Fruit fly (Drosophila melanogaster) whole organism, embryonic: ENCODE results near the gene CG7183.
A peak's percentile ranks its signal among the peaks of the same experiment; 100 is the strongest.

Source experiments
- Atf-2 ChIP-seq: fragments of 200-800 bp; sonication (Bioruptor generic); optimal IDR thresholded peaks from 2 replicates; lab custom pipeline; 2016; ENCODE audit warnings: missing biosample characterization, missing genetic modification characterization
- CG10654 ChIP-seq: fragments of 200-800 bp; sonication (Bioruptor generic); optimal IDR thresholded peaks from 2 replicates; lab custom pipeline; 2016; ENCODE audit warnings: missing biosample characterization, missing genetic modification characterization
- CG11560 ChIP-seq: fragments of 200-800 bp; sonication (Bioruptor generic); IDR thresholded peaks from 3 replicates; pipeline ENCODE4 v1.3.6; 2022; ENCODE audit warnings: missing biosample characterization, missing genetic modification characterization
- CG12104 ChIP-seq: fragments of 200-800 bp; sonication (Bioruptor generic); optimal IDR thresholded peaks from 3 replicates; lab custom pipeline; 2016; ENCODE audit warnings: missing biosample characterization, missing genetic modification characterization
- CG15073 ChIP-seq: fragments of 200-800 bp; sonication (Bioruptor generic); optimal IDR thresholded peaks from 2 replicates; lab custom pipeline; 2016; ENCODE audit warnings: missing biosample characterization, missing genetic modification characterization
- CG15696 ChIP-seq: fragments of 200-800 bp; sonication (Bioruptor generic); optimal IDR thresholded peaks from 2 replicates; lab custom pipeline; 2019; ENCODE audit warnings: missing biosample characterization, mild to moderate bottlenecking, missing genetic modification characterization, moderate library complexity
- CG17385 ChIP-seq: fragments of 200-800 bp; sonication (Bioruptor generic); optimal IDR thresholded peaks from 3 replicates; lab custom pipeline; 2018; ENCODE audit warnings: missing biosample characterization, mild to moderate bottlenecking, missing genetic modification characterization
- CG1832 ChIP-seq: fragments of 200-800 bp; sonication (Bioruptor generic); optimal IDR thresholded peaks from 2 replicates; lab custom pipeline; 2017; ENCODE audit warnings: missing biosample characterization, mild to moderate bottlenecking, missing genetic modification characterization, inconsistent platforms
- CG18619 ChIP-seq: fragments of 200-800 bp; sonication (Bioruptor generic); optimal IDR thresholded peaks from 3 replicates; lab custom pipeline; 2017; ENCODE audit warnings: missing biosample characterization, mild to moderate bottlenecking, missing genetic modification characterization
- CG2202 ChIP-seq: fragments of 200-800 bp; sonication (Bioruptor generic); optimal IDR thresholded peaks from 2 replicates; lab custom pipeline; 2018; ENCODE audit warnings: missing biosample characterization, mild to moderate bottlenecking, missing genetic modification characterization
- CG4707 ChIP-seq: fragments of 200-800 bp; sonication (Bioruptor generic); optimal IDR thresholded peaks from 2 replicates; lab custom pipeline; 2018; ENCODE audit warnings: missing biosample characterization, mild to moderate bottlenecking, missing genetic modification characterization, moderate library complexity
- CG5180 ChIP-seq: fragments of 200-800 bp; sonication (Bioruptor generic); optimal IDR thresholded peaks from 3 replicates; lab custom pipeline; 2017; ENCODE audit warnings: missing biosample characterization, missing genetic modification characterization, mild to moderate bottlenecking, moderate library complexity, missing genetic modification reagents
- CG5953 ChIP-seq: fragments of 200-800 bp; sonication (Bioruptor generic); IDR thresholded peaks from 2 replicates; pipeline ENCODE4 v1.3.6; 2022; ENCODE audit warnings: missing biosample characterization, missing genetic modification characterization
- CG6765 ChIP-seq: fragments of 200-800 bp; sonication (Bioruptor generic); optimal IDR thresholded peaks from 3 replicates; lab custom pipeline; 2017; ENCODE audit warnings: missing biosample characterization, mild to moderate bottlenecking, missing genetic modification characterization
- CG7786 ChIP-seq: fragments of 200-800 bp; sonication (Bioruptor generic); optimal IDR thresholded peaks from 2 replicates; lab custom pipeline; 2016; ENCODE audit warnings: missing biosample characterization, missing genetic modification characterization
- CG8281 ChIP-seq: fragments of 200-800 bp; sonication (Bioruptor generic); optimal IDR thresholded peaks from 2 replicates; lab custom pipeline; 2018; ENCODE audit warnings: missing biosample characterization, mild to moderate bottlenecking, missing genetic modification characterization, moderate library complexity
- CkIIα-i1 ChIP-seq: fragments of 200-800 bp; sonication (Bioruptor generic); IDR thresholded peaks from 2 replicates; pipeline ENCODE4 v1.3.6; 2022; ENCODE audit warnings: missing biosample characterization, missing genetic modification characterization
- CrebB ChIP-seq: fragments of 200-800 bp; sonication (Bioruptor generic); optimal IDR thresholded peaks from 3 replicates; lab custom pipeline; 2018; ENCODE audit warnings: missing biosample characterization, mild to moderate bottlenecking, missing genetic modification characterization
- Dip2 ChIP-seq: fragments of 200-800 bp; sonication (Bioruptor generic); IDR thresholded peaks from 2 replicates; pipeline ENCODE4 v1.3.6; 2022; ENCODE audit warnings: missing biosample characterization, missing genetic modification characterization
- Doc2 ChIP-seq: fragments of 200-800 bp; sonication (Bioruptor generic); IDR thresholded peaks from 2 replicates; pipeline ENCODE4 v1.3.6; 2022; ENCODE audit warnings: missing biosample characterization, missing genetic modification characterization
- E2f1 ChIP-seq: fragments of 200-800 bp; sonication (Bioruptor generic); IDR thresholded peaks from 2 replicates; pipeline ENCODE4 v1.3.6; 2022; ENCODE audit warnings: missing biosample characterization, missing genetic modification characterization
- Ets97D ChIP-seq: fragments of 200-800 bp; sonication (Bioruptor generic); optimal IDR thresholded peaks from 3 replicates; lab custom pipeline; 2016; ENCODE audit warnings: missing biosample characterization, missing genetic modification characterization
- HmgZ ChIP-seq: fragments of 200-800 bp; sonication (Bioruptor generic); optimal IDR thresholded peaks from 2 replicates; lab custom pipeline; 2018; ENCODE audit warnings: missing biosample characterization, mild to moderate bottlenecking, missing genetic modification characterization
- MESR4 ChIP-seq: fragments of 200-800 bp; sonication (Bioruptor generic); optimal IDR thresholded peaks from 2 replicates; lab custom pipeline; 2018; ENCODE audit warnings: missing biosample characterization, mild to moderate bottlenecking, missing genetic modification characterization, moderate library complexity
- Meics ChIP-seq: fragments of 200-800 bp; sonication (Bioruptor generic); optimal IDR thresholded peaks from 2 replicates; lab custom pipeline; 2017; ENCODE audit warnings: missing biosample characterization, mild to moderate bottlenecking, missing genetic modification characterization
- Ravus ChIP-seq: fragments of 200-800 bp; sonication (Bioruptor generic); IDR thresholded peaks from 2 replicates; pipeline ENCODE4 v1.3.6; 2022; ENCODE audit warnings: missing biosample characterization, missing genetic modification characterization
- Sry-β ChIP-seq: fragments of 200-800 bp; sonication (Bioruptor generic); optimal IDR thresholded peaks from 2 replicates; lab custom pipeline; 2018; ENCODE audit warnings: missing biosample characterization, mild to moderate bottlenecking, missing genetic modification characterization, moderate library complexity
- Sry-δ ChIP-seq: fragments of 200-800 bp; sonication (Bioruptor generic); optimal IDR thresholded peaks from 2 replicates; lab custom pipeline; 2016; ENCODE audit warnings: missing biosample characterization, missing genetic modification characterization
- Xrp1 ChIP-seq: fragments of 200-800 bp; sonication (Bioruptor generic); IDR thresholded peaks from 2 replicates; pipeline ENCODE4 v1.3.6; 2022; ENCODE audit warnings: missing biosample characterization, missing genetic modification characterization
- ara ChIP-seq: fragments of 200-800 bp; sonication (Bioruptor generic); IDR thresholded peaks from 2 replicates; pipeline ENCODE4 v1.3.6; 2022; ENCODE audit warnings: missing biosample characterization, missing genetic modification characterization
- bsh ChIP-seq, 2 experiments: fragments of 200-800 bp; sonication (Bioruptor generic); optimal IDR thresholded peaks; 2 replicates each; lab custom pipeline; 2017 to 2018; ENCODE audit warnings: mild to moderate bottlenecking in 2 of 2, missing biosample characterization in 2 of 2, missing genetic modification characterization in 2 of 2, moderate library complexity in 1 of 2
- cg ChIP-seq: fragments of 200-800 bp; sonication (Bioruptor generic); optimal IDR thresholded peaks from 3 replicates; lab custom pipeline; 2019; ENCODE audit warnings: missing biosample characterization, mild to moderate bottlenecking, missing genetic modification characterization, moderate library complexity
- ci ChIP-seq: fragments of 200-800 bp; sonication (Bioruptor generic); IDR thresholded peaks from 3 replicates; pipeline ENCODE4 v1.3.6; 2022; ENCODE audit warnings: missing biosample characterization, missing genetic modification characterization
- dmrt99B ChIP-seq: fragments of 200-800 bp; sonication (Bioruptor generic); optimal IDR thresholded peaks from 2 replicates; lab custom pipeline; 2018; ENCODE audit warnings: missing biosample characterization, mild to moderate bottlenecking, missing genetic modification characterization, moderate library complexity
- esg ChIP-seq: fragments of 200-800 bp; sonication (Bioruptor generic); conservative IDR thresholded peaks from 2 replicates; pipeline ENCODE4 v1.3.6; 2022; ENCODE audit warnings: missing biosample characterization, missing genetic modification characterization
- eyg ChIP-seq: fragments of 200-800 bp; sonication (Bioruptor generic); optimal IDR thresholded peaks from 3 replicates; lab custom pipeline; 2016; ENCODE audit warnings: missing biosample characterization, missing genetic modification characterization
- fd64A ChIP-seq: fragments of 200-800 bp; sonication (Bioruptor generic); optimal IDR thresholded peaks from 3 replicates; lab custom pipeline; 2018; ENCODE audit warnings: missing biosample characterization, mild to moderate bottlenecking, missing genetic modification characterization
- grn ChIP-seq: fragments of 200-800 bp; sonication (Bioruptor generic); optimal IDR thresholded peaks from 3 replicates; lab custom pipeline; 2017; ENCODE audit warnings: missing biosample characterization, missing genetic modification characterization
- gsb ChIP-seq: fragments of 200-800 bp; sonication (Bioruptor generic); IDR thresholded peaks from 2 replicates; pipeline ENCODE4 v1.3.6; 2022; ENCODE audit warnings: missing biosample characterization, missing genetic modification characterization
- hb ChIP-seq: fragments of 200-800 bp; sonication (Bioruptor generic); IDR thresholded peaks from 3 replicates; pipeline ENCODE4 v1.3.6; 2022; ENCODE audit warnings: missing biosample characterization, missing genetic modification characterization; ENCODE audit not compliant: partially characterized antibody
- nerfin-1 ChIP-seq: fragments of 200-800 bp; sonication (Bioruptor generic); optimal IDR thresholded peaks from 3 replicates; lab custom pipeline; 2019; ENCODE audit warnings: missing biosample characterization, mild to moderate bottlenecking, missing genetic modification characterization, moderate library complexity
- onecut ChIP-seq: fragments of 200-800 bp; sonication (Bioruptor generic); IDR thresholded peaks from 2 replicates; pipeline ENCODE4 v1.3.6; 2022; ENCODE audit warnings: missing biosample characterization, missing genetic modification characterization
- pb ChIP-seq: fragments of 200-800 bp; sonication (Bioruptor generic); optimal IDR thresholded peaks from 3 replicates; lab custom pipeline; 2016; ENCODE audit warnings: missing biosample characterization, missing genetic modification characterization
- pita ChIP-seq: fragments of 200-800 bp; sonication (Bioruptor generic); optimal IDR thresholded peaks from 2 replicates; lab custom pipeline; 2017; ENCODE audit warnings: missing biosample characterization, mild to moderate bottlenecking, missing genetic modification characterization
- rib ChIP-seq: fragments of 200-800 bp; sonication (Bioruptor generic); IDR thresholded peaks from 2 replicates; pipeline ENCODE4 v1.3.6; 2022; ENCODE audit warnings: missing biosample characterization, missing genetic modification characterization
- sens-2 ChIP-seq: fragments of 200-800 bp; sonication (Bioruptor generic); IDR thresholded peaks from 2 replicates; pipeline ENCODE4 v1.3.6; 2022; ENCODE audit warnings: missing biosample characterization, missing genetic modification characterization
- sisA ChIP-seq: fragments of 200-800 bp; sonication (Bioruptor generic); IDR thresholded peaks from 2 replicates; pipeline ENCODE4 v1.3.6; 2022; ENCODE audit warnings: missing biosample characterization, missing genetic modification characterization
- vvl ChIP-seq: fragments of 200-800 bp; sonication (Bioruptor generic); IDR thresholded peaks from 2 replicates; pipeline ENCODE4 v1.3.6; 2022; ENCODE audit warnings: missing biosample characterization, missing genetic modification characterization
- z ChIP-seq: fragments of 200-800 bp; sonication (Bioruptor generic); IDR thresholded peaks from 3 replicates; pipeline ENCODE4 v1.3.6; 2022; ENCODE audit warnings: missing biosample characterization, missing genetic modification characterization
- zen2 ChIP-seq: fragments of 200-800 bp; sonication (Bioruptor generic); IDR thresholded peaks from 3 replicates; pipeline ENCODE4 v1.3.6; 2022; ENCODE audit warnings: missing biosample characterization, missing genetic modification characterization; ENCODE audit not compliant: partially characterized antibody

Gene CG7183

DNA sequence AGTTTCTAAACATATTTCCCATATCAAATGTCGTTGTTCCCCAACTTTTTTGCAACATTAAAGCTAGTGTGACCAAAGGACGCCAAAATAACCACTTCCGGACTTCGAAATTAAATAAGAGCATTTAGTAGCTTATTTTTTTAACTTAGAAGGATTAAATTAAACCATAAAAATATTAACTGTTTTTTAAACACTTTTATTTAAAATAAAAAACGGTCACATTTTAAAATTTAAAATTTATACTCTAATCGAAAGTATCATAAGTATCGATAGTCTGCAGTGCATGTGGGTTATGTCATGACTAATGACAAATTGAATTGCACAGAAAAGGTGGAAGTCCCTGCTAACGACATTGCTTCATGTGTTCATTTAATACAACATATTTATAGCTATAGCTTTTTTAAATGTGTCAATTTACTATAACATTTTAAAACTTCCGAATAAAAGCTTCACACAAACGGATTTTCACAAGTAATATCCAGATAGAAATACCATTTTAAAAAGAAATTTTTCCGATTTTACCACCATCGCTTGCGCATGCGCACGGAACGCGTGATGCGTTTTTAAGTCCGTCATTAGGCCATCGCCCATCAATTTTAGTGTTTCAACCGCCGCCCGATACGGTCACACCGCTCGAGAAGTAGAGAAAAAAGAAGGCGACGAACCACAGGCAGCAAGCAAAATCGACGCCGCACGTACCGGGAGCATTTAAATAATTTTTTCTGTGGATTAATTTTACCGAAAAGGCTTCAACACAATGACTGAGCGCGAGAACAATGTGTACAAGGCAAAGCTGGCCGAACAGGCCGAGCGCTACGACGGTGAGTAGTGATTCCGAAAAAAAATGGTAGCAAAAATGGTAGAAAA is 21.8 kb upstream of the CG7183 start, which contains the start of the genes CG7156 and 14-3-3epsilon (continued):
- peak; percentile 30 for TF ChIP-seq CG10654 (GFP tag; lab: Kevin White, UChicago)
- TF ChIP-seq zen2 (GFP tag; lab: Robert Waterston, UW): no peak
- no peak for TF ChIP-seq sisA (GFP tag; lab: Robert Waterston, UW)
- peak; percentile 36 for TF ChIP-seq CG12104 (GFP tag; lab: Kevin White, UChicago)
- TF ChIP-seq bsh (GFP tag; optimal IDR thresholded peaks at IDR 0.05; lab: Kevin White, UChicago): peak in 1 of 2 experiments; percentile 65
- peak; percentile 81 for TF ChIP-seq Ets97D (GFP tag; lab: Kevin White, UChicago)
- TF ChIP-seq pita (GFP tag; lab: Kevin White, UChicago): peak; percentile 91
- peak; percentile 60 for TF ChIP-seq Xrp1 (GFP tag; lab: Robert Waterston, UW)
- no peak for TF ChIP-seq cg (GFP tag; lab: Kevin White, UChicago)
- TF ChIP-seq ara (GFP tag; lab: Robert Waterston, UW): no peak
- no peak for TF ChIP-seq esg (GFP tag; lab: Robert Waterston, UW)
- TF ChIP-seq CG8281 (tag; lab: Kevin White, UChicago): no peak
- TF ChIP-seq gsb (GFP tag; lab: Robert Waterston, UW): no peak
- 0 out of 2 replicates have a peak, but pooled peaks have one; percentile 45 for TF ChIP-seq E2f1 (GFP tag; lab: Robert Waterston, UW)
- TF ChIP-seq CG15073 (GFP tag; lab: Kevin White, UChicago): no peak
- no peak for TF ChIP-seq Dip2 (GFP tag; lab: Robert Waterston, UW)
- no peak for TF ChIP-seq CG5180 (GFP tag; lab: Kevin White, UChicago)
- no peak for TF ChIP-seq Doc2 (GFP tag; lab: Robert Waterston, UW)
- peak; percentile 29 for TF ChIP-seq CG18619 (GFP tag; lab: Kevin White, UChicago)
- TF ChIP-seq MESR4 (GFP tag; lab: Kevin White, UChicago): peak; percentile 88
- TF ChIP-seq CkIIα-i1: no peak
- peak; percentile 51 for TF ChIP-seq CG17385 (GFP tag; lab: Kevin White, UChicago)
- TF ChIP-seq CG1832 (GFP tag; lab: Kevin White, UChicago): no peak
- TF ChIP-seq nerfin-1 (tag; lab: Kevin White, UChicago): peak; percentile 7
- TF ChIP-seq grn (GFP tag; lab: Kevin White, UChicago): no peak
- TF ChIP-seq Atf-2: no peak
- no peak for TF ChIP-seq eyg (GFP tag; lab: Kevin White, UChicago)
- no peak for TF ChIP-seq rib (GFP tag; lab: Robert Waterston, UW)
- peak; percentile 81 for TF ChIP-seq vvl
- peak; percentile 25; the same call in 1 of the 2 replicates for TF ChIP-seq onecut (GFP tag; lab: Robert Waterston, UW)
- TF ChIP-seq ci (GFP tag; lab: Robert Waterston, UW): peak; percentile 72
- no peak for TF ChIP-seq CG5953 (GFP tag; lab: Robert Waterston, UW)
- peak; percentile 20 for TF ChIP-seq CG2202
- TF ChIP-seq pb (GFP tag; lab: Kevin White, UChicago): no peak
- TF ChIP-seq Meics (GFP tag; lab: Kevin White, UChicago): no peak
- peak; percentile 50; the same call in 1 of the 3 replicates for TF ChIP-seq CG11560 (tag; lab: Robert Waterston, UW)
- TF ChIP-seq dmrt99B (tag; lab: Kevin White, UChicago): no peak
- no peak for TF ChIP-seq sens-2 (GFP tag; lab: Robert Waterston, UW)
- no peak for TF ChIP-seq fd64A (GFP tag; lab: Kevin White, UChicago)
- no peak for TF ChIP-seq hb (GFP tag; lab: Robert Waterston, UW)
- TF ChIP-seq CG15696 (tag; lab: Kevin White, UChicago): peak; percentile 2
- TF ChIP-seq CG4707 (GFP tag; lab: Kevin White, UChicago): peak; percentile 22
- TF ChIP-seq Sry-δ: peak; percentile 72
- TF ChIP-seq CG6765: no peak
- TF ChIP-seq HmgZ (tag; lab: Kevin White, UChicago): peak; percentile 18
- TF ChIP-seq z (GFP tag; lab: Robert Waterston, UW): no peak
- TF ChIP-seq Ravus (GFP tag; lab: Robert Waterston, UW): no peak
- TF ChIP-seq CG7786 (GFP tag; lab: Kevin White, UChicago): no peak
- no peak for TF ChIP-seq Sry-β (GFP tag; lab: Kevin White, UChicago)
- TF ChIP-seq CrebB (tag; lab: Kevin White, UChicago): no peak
